Worm (Caenorhabditis elegans): Measurements from ENCODE around the gene dhs-9.
A peak's percentile ranks its signal among the peaks of the same experiment; 100 is the strongest.

The dhs-9 gene

ce11 chrIII:5367995-5368899, at the start of gene dhs-9:
TSS of gene dhs-9 (minus strand) at chrIII:5368045.
- no peak for TF ChIP-seq ztf-23 (GFP tag; IDR thresholded peaks at IDR 0.05)
- no peak for TF ChIP-seq klf-2 (GFP tag; conservative IDR thresholded peaks at IDR 0.05)
- no peak for TF ChIP-seq cog-1 (tag; optimal IDR thresholded peaks at IDR 0.05)
- no peak for TF ChIP-seq ref-1 (GFP tag; conservative IDR thresholded peaks at IDR 0.05)
- no peak for TF ChIP-seq ztf-29 (GFP tag; IDR thresholded peaks at IDR 0.05)
- TF ChIP-seq tab-1 (GFP tag; IDR thresholded peaks at IDR 0.05) = no peak
- no peak for TF ChIP-seq flt-1 (GFP tag; IDR thresholded peaks at IDR 0.05)
- TF ChIP-seq med-1 (GFP tag; optimal IDR thresholded peaks at IDR 0.05; ENCODE audit: insufficient read depth) = no peak
- no peak for TF ChIP-seq T22C8.4 (GFP tag; IDR thresholded peaks at IDR 0.05)

DNA sequence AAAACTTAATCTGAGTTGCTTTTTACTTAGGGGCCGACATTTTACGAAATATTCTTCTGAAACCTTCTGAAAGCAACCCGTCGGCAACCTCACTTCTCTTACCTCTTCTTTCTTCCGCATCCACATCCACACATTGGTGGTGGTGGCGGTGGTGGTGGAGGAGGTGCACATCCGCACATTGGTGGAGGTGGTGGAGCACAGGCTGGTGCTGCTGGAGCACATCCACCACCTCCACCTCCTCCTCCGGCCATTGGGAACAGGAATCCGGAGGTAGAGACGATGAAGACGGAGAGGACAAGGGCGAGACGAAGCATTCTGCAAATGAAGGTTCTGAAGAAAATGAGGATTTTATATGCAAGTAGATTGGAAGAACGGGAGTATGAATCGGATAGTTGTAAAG, 45.8 kb upstream of the dhs-9 start, which contains the start of gene grl-22:
grl-22 (minus strand) TSS at position 332 of the 400 bp plus-strand sequence.
- TF ChIP-seq flt-1 (GFP tag; IDR thresholded peaks at IDR 0.05) (no peak), ztf-29 (GFP tag; IDR thresholded peaks at IDR 0.05) (no peak), cog-1 (tag; optimal IDR thresholded peaks at IDR 0.05) (no peak), klf-2 (GFP tag; conservative IDR thresholded peaks at IDR 0.05) (no peak), T22C8.4 (GFP tag; IDR thresholded peaks at IDR 0.05) (no peak), tab-1 (GFP tag; IDR thresholded peaks at IDR 0.05) (no peak), med-1 (GFP tag; optimal IDR thresholded peaks at IDR 0.05; ENCODE audit: insufficient read depth) (no peak)

ce11 chrIII:5407588-5407987, 39.7 kb upstream of the dhs-9 start, which contains the start of gene W03A5.1:
TSS of gene W03A5.1 (plus strand) at chrIII:5407888.
- TF ChIP-seq ztf-23 (GFP tag; IDR thresholded peaks at IDR 0.05) (no peak), med-1 (GFP tag; optimal IDR thresholded peaks at IDR 0.05; ENCODE audit: insufficient read depth) (no peak)

- TF ChIP-seq T22C8.4 (GFP tag; IDR thresholded peaks at IDR 0.05) = no peak
- TF ChIP-seq med-1 (GFP tag; optimal IDR thresholded peaks at IDR 0.05; ENCODE audit: insufficient read depth) = no peak
- TF ChIP-seq flt-1 (GFP tag; IDR thresholded peaks at IDR 0.05) = no peak
- TF ChIP-seq klf-2 (GFP tag; conservative IDR thresholded peaks at IDR 0.05) = no peak
- TF ChIP-seq ztf-23 (GFP tag; IDR thresholded peaks at IDR 0.05) = no peak
- no peak for TF ChIP-seq tab-1 (GFP tag; IDR thresholded peaks at IDR 0.05)
- TF ChIP-seq cog-1 (tag; optimal IDR thresholded peaks at IDR 0.05) = no peak
- no peak for TF ChIP-seq ztf-29 (GFP tag; IDR thresholded peaks at IDR 0.05)
- TF ChIP-seq ref-1 (GFP tag; conservative IDR thresholded peaks at IDR 0.05) = no peak
Measured at ce11 chrIII:5407060-5407459, 39.2 kb upstream of the dhs-9 start.

DNA sequence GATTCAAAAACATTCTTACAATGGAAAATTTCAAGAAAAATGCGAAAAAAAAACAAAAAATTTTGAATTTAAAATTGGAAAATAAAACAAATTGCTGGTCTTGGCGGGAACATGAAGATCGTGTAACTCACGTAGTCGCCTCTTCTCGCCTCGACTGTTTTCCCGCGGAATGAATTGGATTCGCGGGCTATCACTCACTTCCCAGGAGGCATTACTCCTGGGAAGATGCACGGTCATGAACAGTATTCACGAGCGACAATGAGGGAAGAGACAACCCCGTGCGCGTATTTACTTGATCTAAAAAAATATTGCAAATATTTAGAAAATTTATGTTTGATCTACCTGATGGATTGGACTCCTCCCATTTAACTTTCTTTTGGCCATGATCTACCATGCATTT, 38.5 kb upstream of the dhs-9 start:
- TF ChIP-seq flt-1 (GFP tag; IDR thresholded peaks at IDR 0.05) (no peak), T22C8.4 (GFP tag; IDR thresholded peaks at IDR 0.05) (no peak), ref-1 (GFP tag; conservative IDR thresholded peaks at IDR 0.05) (no peak), med-1 (GFP tag; optimal IDR thresholded peaks at IDR 0.05; ENCODE audit: insufficient read depth) (no peak), klf-2 (GFP tag; conservative IDR thresholded peaks at IDR 0.05) (no peak)

DNA sequence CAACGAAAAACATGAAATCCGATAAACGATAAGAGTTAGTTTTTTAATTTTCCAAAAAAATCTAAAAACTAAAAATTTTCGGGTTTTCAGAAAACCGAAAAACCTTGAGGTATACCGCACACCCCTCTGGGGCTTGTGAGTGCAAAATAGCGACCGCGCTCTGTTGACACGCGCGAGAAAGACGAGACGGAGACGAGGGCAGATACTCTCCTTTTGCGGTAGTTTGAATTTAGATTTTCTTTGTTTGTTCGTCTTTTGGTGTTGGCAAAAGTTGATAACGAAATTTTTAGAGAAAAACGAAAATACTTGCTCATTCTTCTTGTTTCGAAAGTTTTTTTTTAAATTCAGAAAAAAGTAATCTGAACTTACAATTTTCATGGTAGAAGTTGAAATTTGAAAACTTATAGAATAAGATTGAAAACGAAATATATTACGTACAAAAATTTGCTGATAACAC, 37.8 kb upstream of the dhs-9 start, which contains the start of the genes W03A5.2 and Y32H12A.8:
W03A5.2 (plus strand) TSS at position 407 of the 457 bp plus-strand sequence.
Y32H12A.8 (minus strand) TSS at position 410 of the 457 bp plus-strand sequence.
- TF ChIP-seq ztf-29 (GFP tag; IDR thresholded peaks at IDR 0.05) (peak; percentile 64; the same call in 1 of the 2 replicates), tab-1 (GFP tag; IDR thresholded peaks at IDR 0.05) (no peak)

- TF ChIP-seq ztf-29 (GFP tag; IDR thresholded peaks at IDR 0.05) (no peak), T22C8.4 (GFP tag; IDR thresholded peaks at IDR 0.05) (no peak), cog-1 (tag; optimal IDR thresholded peaks at IDR 0.05) (no peak), klf-2 (GFP tag; conservative IDR thresholded peaks at IDR 0.05) (no peak), tab-1 (GFP tag; IDR thresholded peaks at IDR 0.05) (no peak), ztf-23 (GFP tag; IDR thresholded peaks at IDR 0.05) (no peak), ref-1 (GFP tag; conservative IDR thresholded peaks at IDR 0.05) (no peak), med-1 (GFP tag; optimal IDR thresholded peaks at IDR 0.05; ENCODE audit: insufficient read depth) (no peak), flt-1 (GFP tag; IDR thresholded peaks at IDR 0.05) (no peak)
Measured at ce11 chrIII:5404998-5405397, 37.2 kb upstream of the dhs-9 start.

DNA sequence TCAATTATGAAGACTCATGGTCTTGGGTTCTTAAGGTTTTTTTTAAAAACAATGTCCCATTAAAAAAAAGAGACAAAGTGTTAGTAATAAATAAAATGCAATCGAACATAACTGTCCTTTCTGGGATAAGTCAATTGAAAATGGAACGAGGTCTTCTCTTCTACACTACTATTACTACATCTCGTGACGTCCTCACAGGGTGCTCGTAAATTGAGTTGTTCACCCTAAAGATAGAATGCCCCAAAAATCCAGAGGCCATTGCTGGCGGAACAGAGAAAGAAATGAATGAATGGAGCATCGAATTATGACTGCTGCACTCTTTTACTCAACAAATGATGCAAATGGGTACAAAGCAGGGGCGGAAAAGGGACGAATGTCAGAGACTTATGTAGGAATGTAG, 34.6 kb upstream of the dhs-9 start:
- TF ChIP-seq flt-1 (GFP tag; IDR thresholded peaks at IDR 0.05) (no peak), ztf-23 (GFP tag; IDR thresholded peaks at IDR 0.05) (no peak), cog-1 (tag; optimal IDR thresholded peaks at IDR 0.05) (no peak), klf-2 (GFP tag; conservative IDR thresholded peaks at IDR 0.05) (no peak), med-1 (GFP tag; optimal IDR thresholded peaks at IDR 0.05; ENCODE audit: insufficient read depth) (no peak), tab-1 (GFP tag; IDR thresholded peaks at IDR 0.05) (no peak), T22C8.4 (GFP tag; IDR thresholded peaks at IDR 0.05) (no peak), ztf-29 (GFP tag; IDR thresholded peaks at IDR 0.05) (no peak), ref-1 (GFP tag; conservative IDR thresholded peaks at IDR 0.05) (no peak)

- no peak for TF ChIP-seq ztf-29 (GFP tag; IDR thresholded peaks at IDR 0.05)
- TF ChIP-seq ztf-23 (GFP tag; IDR thresholded peaks at IDR 0.05) = no peak
- TF ChIP-seq klf-2 (GFP tag; conservative IDR thresholded peaks at IDR 0.05) = no peak
- TF ChIP-seq med-1 (GFP tag; optimal IDR thresholded peaks at IDR 0.05; ENCODE audit: insufficient read depth) = no peak
- TF ChIP-seq ref-1 (GFP tag; conservative IDR thresholded peaks at IDR 0.05) = no peak
Measured at ce11 chrIII:5395746-5396145, 27.9 kb upstream of the dhs-9 start.

- no peak for TF ChIP-seq T22C8.4 (GFP tag; IDR thresholded peaks at IDR 0.05)
- TF ChIP-seq tab-1 (GFP tag; IDR thresholded peaks at IDR 0.05) = no peak
- TF ChIP-seq cog-1 (tag; optimal IDR thresholded peaks at IDR 0.05) = no peak
Measured at ce11 chrIII:5389365-5389764, 21.5 kb upstream of the dhs-9 start.
